Worm (Caenorhabditis elegans) whole organism, L2 larva: ENCODE data around the gene cyp-13A11.
A peak's percentile ranks its signal among the peaks of the same experiment; 100 is the strongest.

Experiments
- C34F6.9 ChIP-seq: fragments of 150-350 bp; optimal IDR thresholded peaks from 2 replicates; lab custom pipeline; 2014; ENCODE audit warnings: missing biosample characterization, missing genetic modification characterization
- R02D3.7 ChIP-seq: fragments of 150-350 bp; optimal IDR thresholded peaks from 2 replicates; lab custom pipeline; 2014; ENCODE audit warnings: missing biosample characterization, missing genetic modification characterization
- Y55F3AM.14 ChIP-seq: fragments of 200-800 bp; sonication (Bioruptor generic); optimal IDR thresholded peaks from 2 replicates; lab custom pipeline; 2018; ENCODE audit warnings: mild to moderate bottlenecking, missing genetic modification characterization, missing compliant biosample characterization
- ZK546.5 ChIP-seq: sonication (generic microtip); optimal IDR thresholded peaks from 2 replicates; lab custom pipeline; 2017; ENCODE audit warnings: missing biosample characterization, missing genetic modification characterization
- alr-1 ChIP-seq: fragments of 150-350 bp; optimal IDR thresholded peaks from 2 replicates; lab custom pipeline; 2014; ENCODE audit warnings: missing biosample characterization, missing genetic modification characterization
- aly-2 ChIP-seq: fragments of 150-350 bp; optimal IDR thresholded peaks from 2 replicates; lab custom pipeline; 2014; ENCODE audit warnings: missing biosample characterization, missing genetic modification characterization
- ama-1 ChIP-seq: fragments of 150-350 bp; optimal IDR thresholded peaks from 2 replicates; lab custom pipeline; 2018; ENCODE audit warnings: inconsistent platforms
- blmp-1 ChIP-seq: sonication (generic microtip); optimal IDR thresholded peaks from 2 replicates; lab custom pipeline; 2017; ENCODE audit warnings: missing genetic modification characterization, mild to moderate bottlenecking, missing compliant biosample characterization, antibody characterized with exemption, moderate library complexity; ENCODE audit not compliant: insufficient read depth
- ceh-16 ChIP-seq: fragments of 150-350 bp; optimal IDR thresholded peaks from 2 replicates; lab custom pipeline; 2014; ENCODE audit warnings: missing biosample characterization, missing genetic modification characterization
- ceh-82 ChIP-seq: fragments of 150-350 bp; optimal IDR thresholded peaks from 2 replicates; lab custom pipeline; 2014; ENCODE audit warnings: missing biosample characterization, missing genetic modification characterization
- crh-2 ChIP-seq: sonication (generic microtip); optimal IDR thresholded peaks from 2 replicates; lab custom pipeline; 2017; ENCODE audit warnings: missing biosample characterization, missing genetic modification characterization
- dmd-4 ChIP-seq: sonication (generic microtip); optimal IDR thresholded peaks from 2 replicates; lab custom pipeline; 2017; ENCODE audit warnings: missing biosample characterization, missing genetic modification characterization
- egl-27 ChIP-seq: sonication (generic microtip); optimal IDR thresholded peaks from 3 replicates; lab custom pipeline; 2017; ENCODE audit warnings: missing biosample characterization, missing genetic modification reagents, missing genetic modification characterization
- elt-1 ChIP-seq: fragments of 150-350 bp; optimal IDR thresholded peaks from 2 replicates; lab custom pipeline; 2014; ENCODE audit warnings: missing biosample characterization, missing genetic modification characterization
- elt-3 ChIP-seq: sonication (generic microtip); optimal IDR thresholded peaks from 2 replicates; lab custom pipeline; 2017; ENCODE audit warnings: missing biosample characterization, missing genetic modification characterization
- fos-1 ChIP-seq: fragments of 150-350 bp; optimal IDR thresholded peaks from 2 replicates; lab custom pipeline; 2014; ENCODE audit warnings: missing biosample characterization, missing genetic modification characterization
- gmeb-1 ChIP-seq: fragments of 150-350 bp; optimal IDR thresholded peaks from 2 replicates; lab custom pipeline; 2014; ENCODE audit warnings: missing biosample characterization, missing genetic modification characterization
- lin-11 ChIP-seq: fragments of 150-350 bp; sonication (generic microtip); optimal IDR thresholded peaks from 2 replicates; lab custom pipeline; 2014; ENCODE audit warnings: missing biosample characterization, missing genetic modification characterization, inconsistent platforms, mixed read lengths
- lin-13 ChIP-seq: fragments of 150-350 bp; optimal IDR thresholded peaks from 2 replicates; lab custom pipeline; 2014; ENCODE audit warnings: missing biosample characterization, missing genetic modification reagents, missing genetic modification characterization
- lin-39 ChIP-seq: fragments of 150-350 bp; optimal IDR thresholded peaks from 2 replicates; lab custom pipeline; 2014; ENCODE audit warnings: missing biosample characterization, missing genetic modification reagents, missing genetic modification characterization
- lsy-2 ChIP-seq, 2 experiments: fragments of 150-350 bp in 1 of 2; sonication (generic microtip) in 1 of 2; optimal IDR thresholded peaks; 2 replicates each; lab custom pipeline; 2014 to 2017; ENCODE audit warnings: missing biosample characterization in 2 of 2, missing genetic modification characterization in 2 of 2
- mab-5 ChIP-seq: fragments of 150-350 bp; optimal IDR thresholded peaks from 2 replicates; lab custom pipeline; 2014; ENCODE audit warnings: missing biosample characterization, missing genetic modification characterization
- mbf-1 ChIP-seq: sonication (generic microtip); optimal IDR thresholded peaks from 2 replicates; lab custom pipeline; 2017; ENCODE audit warnings: missing biosample characterization, missing genetic modification characterization
- nhr-10 ChIP-seq: sonication (generic microtip); optimal IDR thresholded peaks from 2 replicates; lab custom pipeline; 2017; ENCODE audit warnings: missing biosample characterization, missing genetic modification characterization
- nhr-11 ChIP-seq: fragments of 150-350 bp; optimal IDR thresholded peaks from 2 replicates; lab custom pipeline; 2014; ENCODE audit warnings: missing biosample characterization, missing genetic modification characterization
- nhr-12 ChIP-seq: fragments of 150-350 bp; optimal IDR thresholded peaks from 2 replicates; lab custom pipeline; 2014; ENCODE audit warnings: missing biosample characterization, missing genetic modification characterization
- nhr-129 ChIP-seq: fragments of 150-350 bp; optimal IDR thresholded peaks from 2 replicates; lab custom pipeline; 2014; ENCODE audit warnings: missing biosample characterization, missing genetic modification characterization
- nhr-21 ChIP-seq: fragments of 150-350 bp; optimal IDR thresholded peaks from 2 replicates; lab custom pipeline; 2014; ENCODE audit warnings: missing biosample characterization, missing genetic modification characterization
- nhr-237 ChIP-seq: fragments of 150-350 bp; optimal IDR thresholded peaks from 2 replicates; lab custom pipeline; 2014; ENCODE audit warnings: missing biosample characterization, missing genetic modification characterization
- nhr-25 ChIP-seq: fragments of 150-350 bp; sonication (generic microtip); optimal IDR thresholded peaks from 3 replicates; lab custom pipeline; 2014; ENCODE audit warnings: missing biosample characterization, missing genetic modification characterization
- nhr-6 ChIP-seq: fragments of 150-350 bp; optimal IDR thresholded peaks from 2 replicates; lab custom pipeline; 2014; ENCODE audit warnings: missing biosample characterization, missing genetic modification characterization
- nhr-77 ChIP-seq: fragments of 150-350 bp; optimal IDR thresholded peaks from 2 replicates; lab custom pipeline; 2014; ENCODE audit warnings: missing biosample characterization, missing genetic modification characterization
- peb-1 ChIP-seq: fragments of 150-350 bp; optimal IDR thresholded peaks from 2 replicates; lab custom pipeline; 2014; ENCODE audit warnings: missing biosample characterization, missing genetic modification characterization
- sem-4 ChIP-seq: fragments of 150-350 bp; optimal IDR thresholded peaks from 2 replicates; lab custom pipeline; 2014; ENCODE audit warnings: missing biosample characterization, missing genetic modification reagents, missing genetic modification characterization
- skn-1 ChIP-seq: sonication (generic microtip); optimal IDR thresholded peaks from 2 replicates; lab custom pipeline; 2017; ENCODE audit warnings: missing biosample characterization, missing genetic modification characterization
- sma-3 ChIP-seq: sonication (generic microtip); optimal IDR thresholded peaks from 2 replicates; lab custom pipeline; 2016; ENCODE audit warnings: missing genetic modification reagents, missing genetic modification characterization, missing compliant biosample characterization
- sma-9 ChIP-seq, 2 experiments: fragments of 150-350 bp in 1 of 2; sonication (generic microtip) in 1 of 2; optimal IDR thresholded peaks; 2 replicates each; lab custom pipeline; 2014 to 2016; ENCODE audit warnings: missing genetic modification characterization in 2 of 2, mild to moderate bottlenecking in 1 of 2, missing biosample characterization in 1 of 2, missing compliant biosample characterization in 1 of 2, missing genetic modification reagents in 1 of 2, moderate library complexity in 1 of 2
- snpc-4 ChIP-seq: fragments of 150-350 bp; optimal IDR thresholded peaks from 2 replicates; lab custom pipeline; 2014; ENCODE audit warnings: missing biosample characterization, missing genetic modification characterization
- unc-39 ChIP-seq: fragments of 150-350 bp; optimal IDR thresholded peaks from 2 replicates; lab custom pipeline; 2014; ENCODE audit warnings: missing biosample characterization, missing genetic modification characterization
- unc-55 ChIP-seq: fragments of 150-350 bp; sonication (generic microtip); optimal IDR thresholded peaks from 3 replicates; lab custom pipeline; 2014; ENCODE audit warnings: missing biosample characterization, missing genetic modification reagents, missing genetic modification characterization
- unc-62 ChIP-seq: fragments of 150-350 bp; optimal IDR thresholded peaks from 2 replicates; lab custom pipeline; 2014; ENCODE audit warnings: missing biosample characterization, missing genetic modification reagents, missing genetic modification characterization
- zag-1 ChIP-seq: fragments of 150-350 bp; optimal IDR thresholded peaks from 2 replicates; lab custom pipeline; 2014; ENCODE audit warnings: missing biosample characterization, missing genetic modification characterization
- ztf-1 ChIP-seq: fragments of 200-800 bp; sonication (Bioruptor generic); conservative IDR thresholded peaks from 2 replicates; pipeline ENCODE4 v1.3.6; 2022; ENCODE audit warnings: missing genetic modification characterization, missing compliant biosample characterization
- ztf-11 ChIP-seq: sonication (generic microtip); optimal IDR thresholded peaks from 2 replicates; lab custom pipeline; 2017; ENCODE audit warnings: missing biosample characterization, missing genetic modification characterization
- ztf-4 ChIP-seq: fragments of 150-350 bp; optimal IDR thresholded peaks from 2 replicates; lab custom pipeline; 2014; ENCODE audit warnings: missing biosample characterization, missing genetic modification characterization

The cyp-13A11 gene

DNA sequence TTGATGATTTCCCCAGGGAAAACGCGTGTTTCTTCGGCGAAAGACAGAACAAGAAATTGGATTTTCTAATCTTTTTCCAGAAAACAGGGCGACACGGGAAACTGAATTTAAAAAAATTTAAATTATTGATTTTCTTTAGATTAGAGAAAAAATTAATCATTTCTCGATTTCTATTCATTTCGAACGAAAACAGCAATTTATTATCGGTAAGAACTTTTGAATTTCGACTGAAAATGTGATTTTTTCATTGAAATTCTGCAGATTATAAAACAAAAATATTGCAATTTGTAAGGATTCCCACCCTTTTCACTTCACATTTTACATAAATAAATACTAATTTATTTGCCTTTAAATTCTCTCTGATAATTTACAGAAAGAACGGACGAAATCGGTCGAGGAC lies 48.4 kb upstream of the cyp-13A11 start, which contains the start of gene bckd-1A:
Gene bckd-1A, minus strand, starts transcription at position 101 of the 400 bp plus-strand sequence.
- TF ChIP-seq gmeb-1 (tag; lab: Kevin White, UChicago) (no peak), skn-1 (tag; lab: Kevin White, UChicago) (no peak), unc-39 (tag; lab: Kevin White, UChicago) (no peak), alr-1 (tag; lab: Kevin White, UChicago) (no peak), snpc-4 (tag; lab: Kevin White, UChicago) (no peak), nhr-237 (tag; lab: Kevin White, UChicago) (no peak), ztf-1 (no peak), ceh-82 (no peak), ztf-11 (tag; lab: Kevin White, UChicago) (no peak), crh-2 (tag; lab: Kevin White, UChicago) (no peak), lin-11 (tag; lab: Kevin White, UChicago) (no peak), ceh-16 (tag; lab: Kevin White, UChicago) (no peak), nhr-10 (no peak), nhr-129 (no peak)

DNA sequence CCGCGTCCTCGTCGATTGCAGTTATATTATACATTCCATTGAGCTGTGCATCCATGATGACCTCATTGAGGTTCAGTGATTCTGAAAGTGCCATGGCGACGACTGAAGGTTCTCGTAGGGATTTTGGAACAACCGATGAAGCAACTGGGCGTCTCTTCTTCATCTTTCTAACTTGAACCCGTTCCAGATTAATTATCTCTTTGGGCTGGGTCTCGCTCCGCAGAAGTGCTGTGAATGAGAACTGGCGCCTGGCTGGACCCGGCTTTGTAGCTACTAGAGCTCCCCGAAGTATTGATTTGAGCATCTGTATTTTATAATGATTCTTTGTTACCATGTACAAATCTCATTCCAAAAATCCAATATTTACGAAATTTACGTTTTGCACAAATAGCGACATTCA lies 43.2 kb upstream of the cyp-13A11 start, which contains the start of gene ZK1010.2:
Gene ZK1010.2, minus strand, starts transcription at position 304 of the 400 bp plus-strand sequence.
- no peak for TF ChIP-seq lsy-2 (tag; optimal IDR thresholded peaks at IDR 0.05; lab: Kevin White, UChicago)
- no peak for TF ChIP-seq sem-4
- TF ChIP-seq ZK546.5 (tag; lab: Kevin White, UChicago), result no peak
- no peak for TF ChIP-seq ceh-16 (tag; lab: Kevin White, UChicago)
- no peak for TF ChIP-seq nhr-6
- TF ChIP-seq elt-1, result no peak
- no peak for TF ChIP-seq nhr-237 (tag; lab: Kevin White, UChicago)
- TF ChIP-seq lin-39 (tag; lab: Kevin White, UChicago), result no peak
- no peak for TF ChIP-seq C34F6.9 (tag; lab: Kevin White, UChicago)
- no peak for TF ChIP-seq ceh-82
- TF ChIP-seq unc-62 (GFP tag; lab: Kevin White, UChicago), result no peak
- TF ChIP-seq snpc-4 (tag; lab: Kevin White, UChicago), result no peak
- TF ChIP-seq zag-1 (tag; lab: Kevin White, UChicago), result no peak
- TF ChIP-seq, all 48 proteins: peak for 0

DNA sequence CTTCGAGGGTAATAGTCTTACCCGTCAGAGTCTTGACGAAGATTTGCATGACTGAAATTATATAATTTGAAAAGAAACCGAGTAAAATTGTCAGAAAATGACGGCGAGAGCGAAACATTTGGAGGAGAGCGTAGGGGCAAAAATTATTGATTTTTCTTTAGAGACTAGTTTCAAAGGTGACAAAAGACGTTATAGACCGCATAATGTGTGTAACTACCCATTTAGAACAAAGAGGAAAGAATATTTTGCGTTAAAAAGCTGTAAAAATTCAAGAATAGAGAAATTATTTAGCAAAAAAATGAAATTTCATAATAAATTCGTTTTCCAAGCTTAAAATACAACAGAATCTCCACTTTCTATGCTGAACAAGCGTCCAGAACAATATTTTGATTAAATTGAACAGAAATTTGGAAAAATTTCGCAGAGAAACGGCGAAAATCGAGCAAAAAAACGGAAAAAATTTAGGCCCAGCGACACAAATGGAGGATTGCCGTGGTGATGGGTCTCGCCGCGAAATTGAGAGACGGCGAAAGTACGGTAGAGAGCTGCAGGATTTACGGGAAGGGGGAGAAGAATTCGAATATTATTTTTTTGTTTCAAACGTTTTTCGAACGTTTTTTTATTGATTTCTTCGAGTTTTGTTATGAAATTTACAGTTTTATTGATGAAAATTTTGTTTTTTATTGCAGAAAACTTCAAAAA lies 42.2 kb upstream of the cyp-13A11 start, which contains the start of the genes ubq-2 and frg-1:
Gene ubq-2, minus strand, starts transcription at position 51 of the 702 bp plus-strand sequence.
Gene frg-1, plus strand, starts transcription at position 690 of the 702 bp plus-strand sequence.
- no peak for TF ChIP-seq blmp-1
- peak; percentile 91 for TF ChIP-seq unc-55 (GFP tag; lab: Kevin White, UChicago)
- TF ChIP-seq R02D3.7 (tag; lab: Kevin White, UChicago), result peak; percentile 100
- TF ChIP-seq gmeb-1 (tag; lab: Kevin White, UChicago), result peak; percentile 86
- TF ChIP-seq lin-39 (tag; lab: Kevin White, UChicago), result no peak
- no peak for TF ChIP-seq unc-39 (tag; lab: Kevin White, UChicago)
- peak; percentile 83 for TF ChIP-seq nhr-25 (tag; lab: Kevin White, UChicago)
- TF ChIP-seq lin-11 (tag; lab: Kevin White, UChicago), result peak; percentile 91
- peak; percentile 48 for TF ChIP-seq nhr-6
- TF ChIP-seq Y55F3AM.14 (GFP tag; lab: Kevin White, UChicago), result no peak
- peak; percentile 99 to 100 for TF ChIP-seq lsy-2 (tag; optimal IDR thresholded peaks at IDR 0.05; lab: Kevin White, UChicago)
- peak; percentile 79 for TF ChIP-seq C34F6.9 (tag; lab: Kevin White, UChicago)
- TF ChIP-seq unc-62 (GFP tag; lab: Kevin White, UChicago), result no peak
- TF ChIP-seq dmd-4, result peak; percentile 12
- peak; percentile 66 for TF ChIP-seq fos-1
- TF ChIP-seq skn-1 (tag; lab: Kevin White, UChicago), result no peak
- TF ChIP-seq mbf-1 (tag; lab: Kevin White, UChicago), result no peak
- no peak for TF ChIP-seq alr-1 (tag; lab: Kevin White, UChicago)
- no peak for TF ChIP-seq nhr-11
- TF ChIP-seq ztf-1, result no peak
- peak; percentile 81 for TF ChIP-seq sma-9 (GFP tag; optimal IDR thresholded peaks at IDR 0.05; lab: Kevin White, UChicago)
- no peak for TF ChIP-seq sma-9 (tag; optimal IDR thresholded peaks at IDR 0.05; lab: Kevin White, UChicago)
- TF ChIP-seq nhr-77 (tag; lab: Kevin White, UChicago), result no peak
- TF ChIP-seq nhr-129, result peak; percentile 78
- TF ChIP-seq peb-1 (tag; lab: Kevin White, UChicago), result no peak
- peak; percentile 47 for TF ChIP-seq snpc-4 (tag; lab: Kevin White, UChicago)
- TF ChIP-seq egl-27 (tag; lab: Kevin White, UChicago), result peak; percentile 61
- peak; percentile 69 for TF ChIP-seq ama-1 (lab: Kevin White, UChicago)
- TF ChIP-seq nhr-12 (tag; lab: Kevin White, UChicago), result no peak
- no peak for TF ChIP-seq elt-3 (tag; lab: Kevin White, UChicago)
- peak; percentile 86 for TF ChIP-seq nhr-21 (tag; lab: Kevin White, UChicago)
- peak; percentile 78 for TF ChIP-seq mab-5 (tag; lab: Kevin White, UChicago)
- no peak for TF ChIP-seq ceh-82
- no peak for TF ChIP-seq aly-2 (tag; lab: Kevin White, UChicago)
- TF ChIP-seq ztf-11 (tag; lab: Kevin White, UChicago), result no peak
- TF ChIP-seq nhr-237 (tag; lab: Kevin White, UChicago), result peak; percentile 35
- TF ChIP-seq zag-1 (tag; lab: Kevin White, UChicago), result peak; percentile 76
- no peak for TF ChIP-seq elt-1
- TF ChIP-seq sma-3 (GFP tag; lab: Kevin White, UChicago), result peak; percentile 80
- peak; percentile 84 for TF ChIP-seq lin-13
- peak; percentile 59 for TF ChIP-seq ztf-4
